Worm (Caenorhabditis elegans): ENCODE data around the gene vang-1.

vang-1 gene

ce11 chrX:2885318-2885908, at the start of gene vang-1:
vang-1 (plus strand) TSS chrX:2885858.
- TF ChIP-seq egl-5 (tag; optimal IDR thresholded peaks at IDR 0.05) (peak; percentile 58), pha-4 (tag; optimal IDR thresholded peaks at IDR 0.05) (no peak), nfya-1 (tag; optimal IDR thresholded peaks at IDR 0.05; ENCODE audit: insufficient read depth) (peak; percentile 52), lin-39 (tag; optimal IDR thresholded peaks at IDR 0.05) (peak; percentile 82), ceh-9 (tag; optimal IDR thresholded peaks at IDR 0.05) (no peak), fkh-2 (tag; optimal IDR thresholded peaks at IDR 0.05) (no peak), lsy-12 (tag; optimal IDR thresholded peaks at IDR 0.05) (peak; percentile 35), hmg-11 (tag; optimal IDR thresholded peaks at IDR 0.05) (peak; percentile 53), fos-1 (tag; optimal IDR thresholded peaks at IDR 0.05) (no peak)

- TF ChIP-seq elt-2 (tag; optimal IDR thresholded peaks at IDR 0.05): peak; percentile 85
- TF ChIP-seq eor-1 (tag; optimal IDR thresholded peaks at IDR 0.05): no peak
- no peak for TF ChIP-seq unc-62 (GFP tag; optimal IDR thresholded peaks at IDR 0.05)
- TF ChIP-seq aly-2 (tag; optimal IDR thresholded peaks at IDR 0.05): no peak
- TF ChIP-seq elt-3 (tag; optimal IDR thresholded peaks at IDR 0.05): no peak
- TF ChIP-seq ZK546.5 (tag; optimal IDR thresholded peaks at IDR 0.05): no peak
- TF ChIP-seq mml-1 (tag; optimal IDR thresholded peaks at IDR 0.05): no peak
- TF ChIP-seq nhr-25 (tag; optimal IDR thresholded peaks at IDR 0.05): no peak
- no peak for TF ChIP-seq lsy-12 (tag; optimal IDR thresholded peaks at IDR 0.05)
- TF ChIP-seq nhr-28 (tag; optimal IDR thresholded peaks at IDR 0.05): no peak
- TF ChIP-seq nhr-67 (tag; optimal IDR thresholded peaks at IDR 0.05): no peak
- TF ChIP-seq skn-1 (tag; optimal IDR thresholded peaks at IDR 0.05): no peak
- no peak for TF ChIP-seq sea-2 (GFP tag; optimal IDR thresholded peaks at IDR 0.05)
- TF ChIP-seq zag-1 (tag; optimal IDR thresholded peaks at IDR 0.05): no peak
- TF ChIP-seq fkh-10 (GFP tag; optimal IDR thresholded peaks at IDR 0.05): no peak
- TF ChIP-seq ceh-82 (tag; optimal IDR thresholded peaks at IDR 0.05): no peak
- TF ChIP-seq pqm-1 (tag; optimal IDR thresholded peaks at IDR 0.05): peak; percentile 71
These were observed 48.9 kb upstream of the vang-1 start for ce11 chrX:2836770-2837169.

DNA sequence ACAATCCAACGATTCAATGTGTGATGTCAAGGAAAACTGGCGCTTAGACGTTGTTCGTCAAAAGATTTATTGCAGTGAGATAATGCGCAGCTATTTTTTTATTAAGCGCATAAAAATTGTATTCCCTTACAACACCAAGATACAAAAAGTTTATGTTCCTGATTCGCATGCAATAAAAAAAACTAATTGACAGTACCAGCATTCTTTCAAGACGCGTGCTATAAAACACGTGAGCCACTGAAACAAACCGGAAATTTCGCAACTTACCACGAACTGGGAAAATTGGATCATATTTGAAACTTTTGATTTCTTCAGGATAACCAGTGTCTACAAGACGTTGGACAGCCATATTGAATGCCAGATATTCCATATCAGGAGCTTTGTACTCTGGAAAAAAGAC, 48.2 kb upstream of the vang-1 start:
- no peak for TF ChIP-seq tbx-2 (tag; optimal IDR thresholded peaks at IDR 0.05)
- TF ChIP-seq nhr-25 (tag; optimal IDR thresholded peaks at IDR 0.05): peak; percentile 7

DNA sequence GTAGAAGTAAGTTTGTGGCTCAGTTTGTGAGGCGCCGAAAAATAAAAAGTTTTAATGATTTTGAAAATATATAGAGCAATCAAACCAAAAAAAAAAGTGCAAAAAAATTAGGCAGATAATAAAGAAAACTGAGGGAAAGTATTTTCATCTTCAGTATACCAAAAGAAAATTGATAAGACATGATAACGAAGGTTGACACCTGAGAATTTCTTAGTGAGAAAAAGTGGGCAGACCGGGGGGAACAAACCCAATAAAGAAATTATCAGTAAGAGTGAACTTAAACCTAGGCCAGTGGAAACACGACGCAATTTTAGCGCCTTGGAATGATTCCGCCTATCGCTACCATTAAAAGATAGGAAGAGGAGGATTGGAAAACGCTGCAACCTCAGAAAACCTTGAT, 47.0 kb upstream of the vang-1 start:
- TF ChIP-seq pqm-1 (tag; optimal IDR thresholded peaks at IDR 0.05) (peak; percentile 54), nhr-25 (tag; optimal IDR thresholded peaks at IDR 0.05) (no peak), elt-2 (tag; optimal IDR thresholded peaks at IDR 0.05) (peak; percentile 89), nhr-12 (tag; optimal IDR thresholded peaks at IDR 0.05) (no peak)

- TF ChIP-seq nhr-77 (tag; optimal IDR thresholded peaks at IDR 0.05) (no peak), fkh-2 (tag; optimal IDR thresholded peaks at IDR 0.05) (no peak), nhr-28 (tag; optimal IDR thresholded peaks at IDR 0.05) (no peak), egl-5 (tag; optimal IDR thresholded peaks at IDR 0.05) (no peak), nhr-23 (tag; optimal IDR thresholded peaks at IDR 0.05) (no peak), nhr-25 (tag; optimal IDR thresholded peaks at IDR 0.05) (no peak), elt-1 (tag; optimal IDR thresholded peaks at IDR 0.05) (no peak), lin-39 (tag; optimal IDR thresholded peaks at IDR 0.05) (no peak), nhr-67 (tag; optimal IDR thresholded peaks at IDR 0.05) (no peak), snpc-4 (tag; optimal IDR thresholded peaks at IDR 0.05) (no peak), ceh-9 (tag; optimal IDR thresholded peaks at IDR 0.05) (no peak), fos-1 (tag; optimal IDR thresholded peaks at IDR 0.05) (no peak), elt-2 (tag; optimal IDR thresholded peaks at IDR 0.05) (no peak), eor-1 (tag; optimal IDR thresholded peaks at IDR 0.05) (no peak), nhr-11 (tag; optimal IDR thresholded peaks at IDR 0.05) (no peak), lsy-12 (tag; optimal IDR thresholded peaks at IDR 0.05) (no peak), egl-27 (tag; optimal IDR thresholded peaks at IDR 0.05) (no peak)
These were observed 45.4 kb upstream of the vang-1 start, which contains the start of gene Y71H10B.1 for ce11 chrX:2840287-2840686. Y71H10B.1 (minus strand) TSS chrX:2840292.
